Fruit fly (Drosophila melanogaster): ENCODE data around the gene CG31600.

- TF ChIP-seq CG11617 (GFP tag; optimal IDR thresholded peaks at IDR 0.05), result no peak
- no peak for TF ChIP-seq pad (GFP tag; optimal IDR thresholded peaks at IDR 0.05)
- TF ChIP-seq cnc (optimal IDR thresholded peaks at IDR 0.05), result no peak
Observed at dm6 chr2L:21881504-21882124, 33.5 kb downstream of the CG31600 start.

Measured in whole organism, adult.